Worm (Caenorhabditis elegans): ENCODE data around the gene ztf-1.
A peak's percentile ranks its signal among the peaks of the same experiment; 100 is the strongest.

The ztf-1 gene

ce11 chrIII:8809245-8809971 lies 17.3 kb upstream of the ztf-1 start, which contains the start of gene prx-19 (continued):
- no peak for TF ChIP-seq nhr-77 (tag; optimal IDR thresholded peaks at IDR 0.05)

DNA sequence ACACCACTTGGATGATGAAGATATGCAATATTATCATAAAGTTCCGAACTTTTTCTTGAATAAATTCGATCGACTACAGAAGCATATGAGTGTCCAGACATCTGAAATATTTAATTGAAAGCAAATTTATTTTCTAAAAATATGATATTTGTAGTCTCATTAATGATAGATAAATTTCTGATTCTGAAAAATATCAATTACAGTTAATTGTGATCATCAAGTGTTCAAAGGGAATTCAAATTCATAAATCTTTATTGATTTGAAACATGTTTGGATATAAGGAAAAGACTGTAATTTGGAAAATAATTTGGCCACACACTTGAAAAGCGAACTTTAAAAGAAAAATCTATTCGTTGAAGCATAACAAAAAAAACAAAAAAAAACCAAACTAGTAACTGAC lies 15.1 kb upstream of the ztf-1 start, which contains the start of gene F54F2.7:
F54F2.7 (minus strand) TSS at position 101 of the 400 bp plus-strand sequence.
- TF ChIP-seq snpc-4 (tag; optimal IDR thresholded peaks at IDR 0.05) (no peak), jun-1 (tag; optimal IDR thresholded peaks at IDR 0.05) (no peak), unc-62 (GFP tag; optimal IDR thresholded peaks at IDR 0.05) (no peak), egl-5 (tag; optimal IDR thresholded peaks at IDR 0.05) (no peak), ceh-16 (tag; optimal IDR thresholded peaks at IDR 0.05) (no peak), elt-3 (tag; optimal IDR thresholded peaks at IDR 0.05) (no peak), pha-4 (tag; optimal IDR thresholded peaks at IDR 0.05) (no peak), ceh-82 (tag; optimal IDR thresholded peaks at IDR 0.05) (no peak), nhr-25 (tag; optimal IDR thresholded peaks at IDR 0.05) (no peak), zag-1 (tag; optimal IDR thresholded peaks at IDR 0.05) (no peak), elt-2 (tag; optimal IDR thresholded peaks at IDR 0.05) (no peak), mdl-1 (tag; optimal IDR thresholded peaks at IDR 0.05) (no peak), tbx-2 (tag; optimal IDR thresholded peaks at IDR 0.05) (no peak), pqm-1 (tag; optimal IDR thresholded peaks at IDR 0.05) (no peak), aly-2 (tag; optimal IDR thresholded peaks at IDR 0.05) (no peak), fkh-2 (tag; optimal IDR thresholded peaks at IDR 0.05) (no peak)

- no peak for TF ChIP-seq nhr-237 (tag; optimal IDR thresholded peaks at IDR 0.05)
- TF ChIP-seq nhr-77 (tag; optimal IDR thresholded peaks at IDR 0.05) = no peak
- TF ChIP-seq hmg-11 (tag; optimal IDR thresholded peaks at IDR 0.05) = no peak
- TF ChIP-seq mml-1 (tag; optimal IDR thresholded peaks at IDR 0.05) = no peak
- TF ChIP-seq snpc-4 (tag; optimal IDR thresholded peaks at IDR 0.05) = no peak
- TF ChIP-seq elt-3 (tag; optimal IDR thresholded peaks at IDR 0.05) = no peak
- no peak for TF ChIP-seq ama-1 (optimal IDR thresholded peaks at IDR 0.05)
- no peak for TF ChIP-seq nhr-25 (tag; optimal IDR thresholded peaks at IDR 0.05)
- TF ChIP-seq nfya-1 (tag; optimal IDR thresholded peaks at IDR 0.05; ENCODE audit: insufficient read depth) = no peak
- TF ChIP-seq ceh-28 (tag; optimal IDR thresholded peaks at IDR 0.05) = no peak
- no peak for TF ChIP-seq jun-1 (tag; optimal IDR thresholded peaks at IDR 0.05)
These were observed 13.7 kb upstream of the ztf-1 start for ce11 chrIII:8805815-8806214.

DNA sequence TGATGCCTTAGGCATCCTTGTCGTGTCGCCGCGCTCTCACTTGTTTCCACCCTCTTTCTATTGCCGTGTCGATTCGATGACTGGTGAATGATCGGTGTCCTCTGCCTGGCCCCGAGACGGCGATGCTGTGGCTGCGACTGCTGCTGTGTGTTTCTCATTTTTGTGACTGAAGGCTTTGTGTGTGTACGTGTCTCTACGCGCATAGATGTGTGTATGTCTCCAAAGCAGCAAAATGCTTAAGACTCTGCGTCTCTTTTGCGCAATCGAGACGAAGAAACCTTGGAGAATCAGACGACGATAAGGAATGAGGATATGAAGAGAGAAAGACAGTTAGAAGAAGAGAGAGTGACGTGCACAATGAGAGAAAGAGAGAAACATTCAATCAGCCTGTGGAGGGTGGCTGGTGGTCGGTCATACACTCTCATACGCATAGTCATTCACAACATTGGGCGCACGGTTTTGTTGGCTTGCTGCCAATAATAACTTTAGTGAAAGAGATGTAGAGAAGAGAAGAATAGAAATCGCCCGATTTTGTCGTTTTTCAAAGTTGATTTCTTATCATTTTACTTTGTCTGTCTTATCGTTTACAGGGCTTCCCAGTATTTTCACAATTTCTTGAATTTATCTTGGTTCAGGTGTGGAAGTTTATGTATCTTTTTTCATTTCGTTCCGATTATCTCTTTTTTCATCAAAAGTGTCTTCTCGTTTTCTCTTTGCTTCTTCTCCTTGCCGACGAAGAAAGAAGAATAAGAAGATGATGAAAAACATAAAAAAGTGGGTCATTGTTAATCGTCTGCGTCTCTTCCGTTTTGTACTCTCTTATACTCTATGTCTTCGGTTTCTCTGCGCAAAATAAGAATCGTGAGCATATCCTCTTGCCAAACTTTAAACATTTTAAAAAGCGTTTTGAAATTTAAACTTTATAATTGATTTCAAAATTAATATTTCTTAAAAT lies 10.0 kb upstream of the ztf-1 start:
- TF ChIP-seq nfya-1 (tag; optimal IDR thresholded peaks at IDR 0.05; ENCODE audit: insufficient read depth) (peak; percentile 98), nhr-67 (tag; optimal IDR thresholded peaks at IDR 0.05) (peak; percentile 17), nhr-23 (tag; optimal IDR thresholded peaks at IDR 0.05) (peak; percentile 98), aly-2 (tag; optimal IDR thresholded peaks at IDR 0.05) (peak; percentile 89), skn-1 (tag; optimal IDR thresholded peaks at IDR 0.05) (peak; percentile 89), ama-1 (optimal IDR thresholded peaks at IDR 0.05) (peak; percentile 90), elt-3 (tag; optimal IDR thresholded peaks at IDR 0.05) (peak in 1 of 3 experiments; percentile 69), pha-4 (tag; optimal IDR thresholded peaks at IDR 0.05) (peak; percentile 99), ztf-11 (tag; optimal IDR thresholded peaks at IDR 0.05) (no peak), daf-12 (tag; optimal IDR thresholded peaks at IDR 0.05) (peak; percentile 41), pqm-1 (tag; optimal IDR thresholded peaks at IDR 0.05) (peak; percentile 62), hmg-11 (tag; optimal IDR thresholded peaks at IDR 0.05) (peak; percentile 74), eor-1 (tag; optimal IDR thresholded peaks at IDR 0.05) (peak in 1 of 2 experiments; percentile 75), ceh-9 (tag; optimal IDR thresholded peaks at IDR 0.05) (peak; percentile 50), unc-62 (GFP tag; optimal IDR thresholded peaks at IDR 0.05) (peak; percentile 99), lin-15B (tag; optimal IDR thresholded peaks at IDR 0.05) (peak; percentile 74), ceh-16 (tag; optimal IDR thresholded peaks at IDR 0.05) (no peak), elt-1 (tag; optimal IDR thresholded peaks at IDR 0.05) (peak; percentile 69), jun-1 (tag; optimal IDR thresholded peaks at IDR 0.05) (peak; percentile 95), fkh-10 (GFP tag; optimal IDR thresholded peaks at IDR 0.05) (peak; percentile 82), nhr-25 (tag; optimal IDR thresholded peaks at IDR 0.05) (peak; percentile 99), snpc-4 (tag; optimal IDR thresholded peaks at IDR 0.05) (peak; percentile 88), mml-1 (tag; optimal IDR thresholded peaks at IDR 0.05) (peak; percentile 40), nhr-237 (tag; optimal IDR thresholded peaks at IDR 0.05) (no peak), nhr-43 (tag; optimal IDR thresholded peaks at IDR 0.05; ENCODE audit: poor library complexity, severe bottlenecking) (peak; percentile 70), ZK546.5 (tag; optimal IDR thresholded peaks at IDR 0.05) (no peak), nhr-12 (tag; optimal IDR thresholded peaks at IDR 0.05) (no peak), ceh-28 (tag; optimal IDR thresholded peaks at IDR 0.05) (peak; percentile 93), sea-2 (GFP tag; optimal IDR thresholded peaks at IDR 0.05) (peak; percentile 86), ztf-4 (tag; optimal IDR thresholded peaks at IDR 0.05) (peak; percentile 70), zag-1 (tag; optimal IDR thresholded peaks at IDR 0.05) (peak; percentile 82), nhr-77 (tag; optimal IDR thresholded peaks at IDR 0.05) (peak; percentile 78), ceh-82 (tag; optimal IDR thresholded peaks at IDR 0.05) (peak; percentile 75), nhr-28 (tag; optimal IDR thresholded peaks at IDR 0.05) (peak; percentile 16), egl-27 (tag; optimal IDR thresholded peaks at IDR 0.05) (peak; percentile 91)
